Fruit fly (Drosophila melanogaster) whole organism, prepupa: ENCODE results near the gene CG3223.

Source experiments
- CG10669 ChIP-seq: fragments of 200-800 bp; sonication (Bioruptor generic); optimal IDR thresholded peaks from 3 replicates; lab custom pipeline; 2018; ENCODE audit warnings: missing biosample characterization, mild to moderate bottlenecking, missing genetic modification characterization, moderate library complexity
- CG11294 ChIP-seq: fragments of 200-800 bp; sonication (Bioruptor generic); IDR thresholded peaks from 2 replicates; pipeline ENCODE4 v1.3.6; 2022; ENCODE audit warnings: missing biosample characterization, missing genetic modification characterization
- CG11902 ChIP-seq: fragments of 200-800 bp; sonication (Bioruptor generic); optimal IDR thresholded peaks from 3 replicates; lab custom pipeline; 2016; ENCODE audit warnings: missing biosample characterization, missing genetic modification characterization
- CG15336 ChIP-seq: fragments of 200-800 bp; sonication (Bioruptor generic); IDR thresholded peaks from 2 replicates; pipeline ENCODE4 v1.3.6; 2022; ENCODE audit warnings: missing biosample characterization, missing genetic modification characterization
- CG1621 ChIP-seq: fragments of 200-800 bp; sonication (Bioruptor generic); optimal IDR thresholded peaks from 3 replicates; lab custom pipeline; 2018; ENCODE audit warnings: missing biosample characterization, mild to moderate bottlenecking, missing genetic modification characterization
- CG3032 ChIP-seq: fragments of 200-800 bp; optimal IDR thresholded peaks from 2 replicates; lab custom pipeline; 2019; ENCODE audit warnings: missing biosample characterization, mild to moderate bottlenecking, missing genetic modification characterization, moderate library complexity
- CG34406 ChIP-seq: fragments of 200-800 bp; sonication (Bioruptor generic); optimal IDR thresholded peaks from 3 replicates; lab custom pipeline; 2016; ENCODE audit warnings: missing biosample characterization, missing genetic modification characterization
- CG3919 ChIP-seq: fragments of 200-800 bp; sonication (Bioruptor generic); optimal IDR thresholded peaks from 3 replicates; lab custom pipeline; 2016; ENCODE audit warnings: missing biosample characterization, missing genetic modification characterization
- CG4318 ChIP-seq: fragments of 200-800 bp; sonication (Bioruptor generic); optimal IDR thresholded peaks from 3 replicates; lab custom pipeline; 2017; ENCODE audit warnings: missing biosample characterization, mild to moderate bottlenecking, missing genetic modification characterization
- CG6163 ChIP-seq: fragments of 200-800 bp; sonication (Bioruptor generic); IDR thresholded peaks from 3 replicates; pipeline ENCODE4 v1.3.6; 2022; ENCODE audit warnings: missing biosample characterization, missing genetic modification characterization
- CG6792 ChIP-seq: fragments of 200-800 bp; sonication (Bioruptor generic); optimal IDR thresholded peaks from 3 replicates; lab custom pipeline; 2016; ENCODE audit warnings: missing biosample characterization, missing genetic modification characterization
- CG6808 ChIP-seq: fragments of 200-800 bp; sonication (Bioruptor generic); optimal IDR thresholded peaks from 3 replicates; lab custom pipeline; 2017; ENCODE audit warnings: missing biosample characterization, missing genetic modification characterization, mild to moderate bottlenecking, moderate library complexity, missing genetic modification reagents
- CG6854 ChIP-seq: fragments of 200-800 bp; sonication (Bioruptor generic); optimal IDR thresholded peaks from 2 replicates; lab custom pipeline; 2017; ENCODE audit warnings: missing biosample characterization, mild to moderate bottlenecking, missing genetic modification characterization
- CG7368 ChIP-seq: fragments of 200-800 bp; sonication (Bioruptor generic); optimal IDR thresholded peaks from 3 replicates; lab custom pipeline; 2016; ENCODE audit warnings: missing biosample characterization, missing genetic modification characterization
- CG8319 ChIP-seq: fragments of 200-800 bp; sonication (Bioruptor generic); optimal IDR thresholded peaks from 3 replicates; lab custom pipeline; 2016; ENCODE audit warnings: missing biosample characterization, missing genetic modification characterization
- CG8632 ChIP-seq: fragments of 200-800 bp; sonication (Bioruptor generic); optimal IDR thresholded peaks from 3 replicates; lab custom pipeline; 2016; ENCODE audit warnings: missing biosample characterization, missing genetic modification characterization
- CG9139 ChIP-seq: fragments of 200-800 bp; sonication (Bioruptor generic); optimal IDR thresholded peaks from 3 replicates; lab custom pipeline; 2017; ENCODE audit warnings: missing biosample characterization, mild to moderate bottlenecking, missing genetic modification characterization
- Eip75B ChIP-seq: fragments of 200-800 bp; sonication (Bioruptor generic); optimal IDR thresholded peaks from 3 replicates; lab custom pipeline; 2016; ENCODE audit warnings: missing biosample characterization, missing genetic modification characterization
- Eip78C ChIP-seq: fragments of 200-800 bp; sonication (Bioruptor generic); peaks from one replicate; lab custom pipeline; 2016; ENCODE audit warnings: missing biosample characterization, missing genetic modification characterization
- Eip93F ChIP-seq: fragments of 200-800 bp; sonication (Bioruptor generic); optimal IDR thresholded peaks from 2 replicates; lab custom pipeline; 2016; ENCODE audit warnings: missing biosample characterization, mild to moderate bottlenecking, missing genetic modification characterization
- Ets96B ChIP-seq: fragments of 200-800 bp; optimal IDR thresholded peaks from 2 replicates; lab custom pipeline; 2019; ENCODE audit warnings: missing biosample characterization, mild to moderate bottlenecking, missing genetic modification characterization, moderate library complexity
- Gug ChIP-seq: fragments of 200-800 bp; sonication (Bioruptor generic); IDR thresholded peaks from 2 replicates; pipeline ENCODE4 v1.3.6; 2022; ENCODE audit warnings: missing biosample characterization, missing genetic modification characterization
- Hr39 ChIP-seq: fragments of 200-800 bp; sonication (Bioruptor generic); optimal IDR thresholded peaks from 2 replicates; lab custom pipeline; 2016; ENCODE audit warnings: missing biosample characterization, missing genetic modification characterization
- Hr4 ChIP-seq: fragments of 200-800 bp; sonication (Bioruptor generic); optimal IDR thresholded peaks from 3 replicates; lab custom pipeline; 2016; ENCODE audit warnings: missing biosample characterization, missing genetic modification characterization
- Lpt ChIP-seq: fragments of 200-800 bp; sonication (Bioruptor generic); optimal IDR thresholded peaks from 3 replicates; lab custom pipeline; 2016; ENCODE audit warnings: missing biosample characterization, missing genetic modification characterization
- Met ChIP-seq: fragments of 200-800 bp; sonication (Bioruptor generic); optimal IDR thresholded peaks from 3 replicates; lab custom pipeline; 2016; ENCODE audit warnings: missing biosample characterization, missing genetic modification characterization
- OdsH ChIP-seq: fragments of 200-800 bp; sonication (Bioruptor generic); optimal IDR thresholded peaks from 3 replicates; lab custom pipeline; 2016; ENCODE audit warnings: missing biosample characterization, missing genetic modification characterization
- Sox102F ChIP-seq: fragments of 200-800 bp; sonication (Bioruptor generic); optimal IDR thresholded peaks from 2 replicates; lab custom pipeline; 2016; ENCODE audit warnings: missing biosample characterization, mild to moderate bottlenecking, missing genetic modification characterization
- Sox14 ChIP-seq: fragments of 200-800 bp; sonication (Bioruptor generic); optimal IDR thresholded peaks from 3 replicates; lab custom pipeline; 2016; ENCODE audit warnings: missing biosample characterization, missing genetic modification characterization
- achi ChIP-seq: fragments of 200-800 bp; sonication (Bioruptor generic); optimal IDR thresholded peaks from 3 replicates; lab custom pipeline; 2016; ENCODE audit warnings: missing biosample characterization, missing genetic modification characterization
- acj6 ChIP-seq: fragments of 200-800 bp; sonication (Bioruptor generic); optimal IDR thresholded peaks from 3 replicates; lab custom pipeline; 2016; ENCODE audit warnings: missing biosample characterization, missing genetic modification characterization
- cyc ChIP-seq: fragments of 200-800 bp; sonication (Bioruptor generic); optimal IDR thresholded peaks from 3 replicates; lab custom pipeline; 2016; ENCODE audit warnings: missing biosample characterization, missing genetic modification characterization
- dac ChIP-seq: fragments of 200-800 bp; sonication (Bioruptor generic); optimal IDR thresholded peaks from 2 replicates; lab custom pipeline; 2017; ENCODE audit warnings: missing biosample characterization, mild to moderate bottlenecking, missing genetic modification characterization
- eg ChIP-seq: fragments of 200-800 bp; sonication (Bioruptor generic); IDR thresholded peaks from 3 replicates; pipeline ENCODE4 v1.3.6; 2022; ENCODE audit warnings: missing biosample characterization, missing genetic modification characterization
- esn ChIP-seq: fragments of 200-800 bp; sonication (Bioruptor generic); optimal IDR thresholded peaks from 2 replicates; lab custom pipeline; 2016; ENCODE audit warnings: missing biosample characterization, mild to moderate bottlenecking, missing genetic modification characterization, moderate library complexity
- fd59A ChIP-seq: fragments of 200-800 bp; sonication (Bioruptor generic); optimal IDR thresholded peaks from 2 replicates; lab custom pipeline; 2017; ENCODE audit warnings: missing biosample characterization, mild to moderate bottlenecking, missing genetic modification characterization, missing genetic modification reagents
- fd85E ChIP-seq: fragments of 200-800 bp; sonication (Bioruptor generic); optimal IDR thresholded peaks from 3 replicates; lab custom pipeline; 2016; ENCODE audit warnings: missing biosample characterization, missing genetic modification characterization
- lz ChIP-seq: fragments of 200-800 bp; sonication (Bioruptor generic); optimal IDR thresholded peaks from 3 replicates; lab custom pipeline; 2016; ENCODE audit warnings: missing biosample characterization, missing genetic modification characterization
- net ChIP-seq: fragments of 200-800 bp; sonication (Bioruptor generic); optimal IDR thresholded peaks from 3 replicates; lab custom pipeline; 2016; ENCODE audit warnings: missing biosample characterization, missing genetic modification characterization
- spab ChIP-seq: fragments of 200-800 bp; sonication (Bioruptor generic); optimal IDR thresholded peaks from 2 replicates; lab custom pipeline; 2017; ENCODE audit warnings: missing biosample characterization, mild to moderate bottlenecking, missing genetic modification characterization, missing genetic modification reagents
- ss ChIP-seq, 2 experiments: fragments of 200-800 bp; sonication (Bioruptor generic); optimal IDR thresholded peaks; 2 replicates in 1 of 2; 3 replicates in 1 of 2; lab custom pipeline; 2017 to 2018; ENCODE audit warnings: mild to moderate bottlenecking in 2 of 2, missing biosample characterization in 2 of 2, missing genetic modification characterization in 2 of 2, moderate library complexity in 1 of 2
- topi ChIP-seq: fragments of 200-800 bp; sonication (Bioruptor generic); optimal IDR thresholded peaks from 3 replicates; lab custom pipeline; 2016; ENCODE audit warnings: missing biosample characterization, missing genetic modification characterization
- vri ChIP-seq: fragments of 200-800 bp; sonication (Bioruptor generic); optimal IDR thresholded peaks from 3 replicates; lab custom pipeline; 2016; ENCODE audit warnings: missing biosample characterization, mild to moderate bottlenecking, missing genetic modification characterization

Gene CG3223

DNA sequence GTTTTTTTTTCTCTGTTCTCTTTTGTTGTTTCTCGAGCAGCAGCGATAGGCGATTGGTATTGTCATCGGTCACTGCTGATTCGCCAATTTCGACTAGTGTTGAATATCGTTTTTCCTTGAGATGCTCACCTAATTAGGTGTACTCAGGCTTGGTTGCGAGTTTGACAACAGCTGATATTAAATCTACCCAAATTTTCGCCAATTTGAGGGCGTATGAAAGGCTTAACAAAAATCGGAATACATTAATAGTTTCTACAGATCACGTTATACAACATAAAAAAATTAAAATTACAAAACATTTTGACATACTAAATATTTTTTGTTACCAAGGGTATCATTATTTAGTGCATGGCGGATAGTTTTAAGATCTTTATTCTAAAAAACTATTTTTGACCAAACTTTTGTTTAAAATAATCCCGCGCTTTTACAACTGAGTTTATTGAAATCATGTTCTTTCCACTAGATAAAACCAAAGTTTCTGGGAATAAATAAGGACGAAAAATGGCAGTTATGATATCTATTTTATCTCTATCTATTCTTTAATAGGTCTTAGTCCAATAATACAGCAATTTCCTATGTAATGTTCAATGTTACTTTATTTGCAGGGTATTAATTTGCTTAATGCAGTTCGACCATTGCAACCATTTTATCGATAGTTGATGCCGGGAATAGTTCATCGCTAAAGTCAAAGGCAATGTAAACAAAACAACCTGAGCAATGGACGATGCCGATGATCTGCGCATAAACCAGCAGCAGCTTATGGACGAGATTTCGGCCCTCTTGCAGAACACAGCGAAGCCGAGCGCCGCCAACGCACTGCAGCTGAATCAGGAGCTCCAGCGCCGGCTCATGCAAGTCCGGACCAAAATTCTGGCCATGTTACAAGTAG lies 4.2 kb downstream of the CG3223 start, which contains the start of the genes CG10435 and Pbp95 (continued):
- no peak for TF ChIP-seq CG6808 (GFP tag; lab: Kevin White, UChicago)
- TF ChIP-seq CG11294 (GFP tag; lab: Robert Waterston, UW): 0 out of 2 replicates have a peak, but pooled peaks have one; percentile 24
- peak; percentile 45 for TF ChIP-seq Lpt (GFP tag; lab: Kevin White, UChicago)
- TF ChIP-seq Met (GFP tag; lab: Kevin White, UChicago): no peak
- TF ChIP-seq dac: no peak
- peak; percentile 62 for TF ChIP-seq CG6163
- TF ChIP-seq Sox14 (GFP tag; lab: Kevin White, UChicago): peak; percentile 55
- TF ChIP-seq vri: no peak
- TF ChIP-seq Eip78C: no peak
- TF ChIP-seq CG1621 (tag; lab: Kevin White, UChicago): no peak

DNA sequence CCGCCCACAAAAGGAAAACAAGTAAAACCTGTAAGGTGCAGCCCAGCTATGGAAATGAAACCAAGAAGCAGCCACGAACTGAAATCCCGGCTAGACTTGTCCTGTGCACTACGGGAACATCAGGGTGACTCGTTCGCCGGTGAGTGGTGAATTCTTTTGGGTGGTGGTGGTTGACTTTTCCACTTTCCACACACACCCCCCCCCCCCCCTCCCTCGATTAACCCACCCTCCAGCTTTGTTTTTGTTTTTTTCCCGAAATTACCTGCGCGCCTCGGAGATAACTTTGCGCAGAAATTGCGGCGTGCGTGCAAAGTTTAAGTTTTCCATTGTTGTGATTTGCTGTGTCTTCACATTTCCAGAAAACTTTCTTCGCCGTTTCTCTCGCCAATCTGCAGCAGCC lies 17.3 kb downstream of the CG3223 start:
- TF ChIP-seq CG15336 (GFP tag; lab: Robert Waterston, UW) (no peak), achi (GFP tag; lab: Kevin White, UChicago) (no peak), Ets96B (no peak), topi (GFP tag; lab: Kevin White, UChicago) (no peak), eg (GFP tag; lab: Robert Waterston, UW) (no peak), Sox14 (GFP tag; lab: Kevin White, UChicago) (no peak), lz (GFP tag; lab: Kevin White, UChicago) (no peak), CG6854 (GFP tag; lab: Kevin White, UChicago) (no peak), OdsH (GFP tag; lab: Kevin White, UChicago) (no peak), CG6792 (GFP tag; lab: Kevin White, UChicago) (no peak), Gug (GFP tag; lab: Robert Waterston, UW) (no peak), Sox102F (GFP tag; lab: Kevin White, UChicago) (no peak), CG11902 (GFP tag; lab: Kevin White, UChicago) (no peak), Eip78C (no peak)

dm6 chr3R:8027203-8027688 lies 18.0 kb downstream of the CG3223 start:
- TF ChIP-seq net (GFP tag; lab: Kevin White, UChicago): peak; percentile 87
- peak; percentile 89 for TF ChIP-seq OdsH (GFP tag; lab: Kevin White, UChicago)
- TF ChIP-seq CG10669: peak; percentile 76
- peak; percentile 77 for TF ChIP-seq Eip75B (GFP tag; lab: Kevin White, UChicago)
- peak; percentile 82 for TF ChIP-seq CG9139 (GFP tag; lab: Kevin White, UChicago)
- TF ChIP-seq ss (GFP tag; optimal IDR thresholded peaks at IDR 0.05; lab: Kevin White, UChicago): peak; percentile 85 to 94
- peak; percentile 72 for TF ChIP-seq CG3919
- TF ChIP-seq spab (GFP tag; lab: Kevin White, UChicago): peak; percentile 74
- peak; percentile 87 for TF ChIP-seq CG6792 (GFP tag; lab: Kevin White, UChicago)
- peak; percentile 12 for TF ChIP-seq CG8319
- TF ChIP-seq vri: peak; percentile 65
- peak; percentile 94 for TF ChIP-seq CG8632
- peak; percentile 42 for TF ChIP-seq Eip93F (GFP tag; lab: Kevin White, UChicago)
- peak; percentile 83 for TF ChIP-seq Sox102F (GFP tag; lab: Kevin White, UChicago)
- TF ChIP-seq CG11902 (GFP tag; lab: Kevin White, UChicago): peak; percentile 55
- TF ChIP-seq fd85E (GFP tag; lab: Kevin White, UChicago): peak; percentile 54
- peak; percentile 77 for TF ChIP-seq Sox14 (GFP tag; lab: Kevin White, UChicago)
- peak; percentile 63 for TF ChIP-seq Hr39 (GFP tag; lab: Kevin White, UChicago)
- TF ChIP-seq fd59A: peak; percentile 50
- TF ChIP-seq CG11294 (GFP tag; lab: Robert Waterston, UW): peak; percentile 52; the same call in 1 of the 2 replicates
- TF ChIP-seq CG3032 (tag; lab: Kevin White, UChicago): peak; percentile 80
- peak; percentile 84 for TF ChIP-seq Hr4 (GFP tag; lab: Kevin White, UChicago)
- peak; percentile 80 for TF ChIP-seq lz (GFP tag; lab: Kevin White, UChicago)
- peak; percentile 92 for TF ChIP-seq CG34406
- peak; percentile 71 for TF ChIP-seq CG7368 (GFP tag; lab: Kevin White, UChicago)
- peak; percentile 89 for TF ChIP-seq CG4318 (GFP tag; lab: Kevin White, UChicago)
- TF ChIP-seq achi (GFP tag; lab: Kevin White, UChicago): peak; percentile 92
- TF ChIP-seq acj6 (GFP tag; lab: Kevin White, UChicago): peak; percentile 85
- TF ChIP-seq dac: peak; percentile 66
- TF ChIP-seq cyc: peak; percentile 25
- peak; percentile 74 for TF ChIP-seq CG6854 (GFP tag; lab: Kevin White, UChicago)
- TF ChIP-seq CG6163: peak; percentile 75
- TF ChIP-seq Lpt (GFP tag; lab: Kevin White, UChicago): peak; percentile 74
- peak; percentile 91 for TF ChIP-seq esn (GFP tag; lab: Kevin White, UChicago)
